Worm (Caenorhabditis elegans) whole organism, L3 larva: ENCODE data around the gene wrt-10.

Experiments
- R02D3.7 ChIP-seq: fragments of 150-350 bp; optimal IDR thresholded peaks from 2 replicates; lab custom pipeline; 2014; ENCODE audit warnings: missing biosample characterization, missing genetic modification characterization
- ZK546.5 ChIP-seq: sonication (generic microtip); optimal IDR thresholded peaks from 2 replicates; lab custom pipeline; 2017; ENCODE audit warnings: missing biosample characterization, missing genetic modification characterization
- aly-2 ChIP-seq: fragments of 150-350 bp; optimal IDR thresholded peaks from 2 replicates; lab custom pipeline; 2014; ENCODE audit warnings: missing biosample characterization, missing genetic modification characterization
- ama-1 ChIP-seq: fragments of 150-350 bp; optimal IDR thresholded peaks from 2 replicates; lab custom pipeline; 2018
- ceh-16 ChIP-seq: sonication (generic microtip); optimal IDR thresholded peaks from 2 replicates; lab custom pipeline; 2017; ENCODE audit warnings: missing biosample characterization, missing genetic modification characterization
- ceh-28 ChIP-seq: fragments of 150-350 bp; optimal IDR thresholded peaks from 2 replicates; lab custom pipeline; 2014; ENCODE audit warnings: missing biosample characterization, missing genetic modification reagents, missing genetic modification characterization
- daf-12 ChIP-seq: fragments of 150-350 bp; optimal IDR thresholded peaks from 2 replicates; lab custom pipeline; 2014; ENCODE audit warnings: missing biosample characterization, missing genetic modification reagents, missing genetic modification characterization
- elt-1 ChIP-seq: fragments of 150-350 bp; optimal IDR thresholded peaks from 2 replicates; lab custom pipeline; 2014; ENCODE audit warnings: missing biosample characterization, missing genetic modification characterization
- elt-3 ChIP-seq, 3 experiments: fragments of 150-350 bp in 1 of 3; sonication (generic microtip) in 2 of 3; optimal IDR thresholded peaks; 2 replicates in 2 of 3; 4 replicates in 1 of 3; lab custom pipeline; 2014 to 2017; ENCODE audit warnings: missing biosample characterization in 3 of 3, missing genetic modification characterization in 3 of 3
- eor-1 ChIP-seq, 2 experiments: fragments of 150-350 bp; optimal IDR thresholded peaks; 2 replicates each; lab custom pipeline; 2014 to 2018; ENCODE audit warnings: missing biosample characterization in 2 of 2, missing genetic modification characterization in 2 of 2
- fkh-10 ChIP-seq: sonication (generic microtip); optimal IDR thresholded peaks from 2 replicates; lab custom pipeline; 2017; ENCODE audit warnings: missing biosample characterization, missing genetic modification reagents, missing genetic modification characterization
- fkh-2 ChIP-seq: fragments of 150-350 bp; optimal IDR thresholded peaks from 2 replicates; lab custom pipeline; 2014; ENCODE audit warnings: missing biosample characterization, missing genetic modification reagents, missing genetic modification characterization
- fos-1 ChIP-seq: fragments of 150-350 bp; optimal IDR thresholded peaks from 2 replicates; lab custom pipeline; 2014; ENCODE audit warnings: missing biosample characterization, missing genetic modification characterization
- jun-1 ChIP-seq: fragments of 150-350 bp; optimal IDR thresholded peaks from 2 replicates; lab custom pipeline; 2014; ENCODE audit warnings: missing biosample characterization, missing genetic modification reagents, missing genetic modification characterization
- lsy-12 ChIP-seq: sonication (generic microtip); optimal IDR thresholded peaks from 2 replicates; lab custom pipeline; 2016; ENCODE audit warnings: mild to moderate bottlenecking, missing genetic modification characterization, missing compliant biosample characterization
- mml-1 ChIP-seq: fragments of 150-350 bp; sonication (generic microtip); optimal IDR thresholded peaks from 3 replicates; lab custom pipeline; 2014; ENCODE audit warnings: missing biosample characterization, missing genetic modification characterization
- nhr-11 ChIP-seq: fragments of 150-350 bp; optimal IDR thresholded peaks from 2 replicates; lab custom pipeline; 2014; ENCODE audit warnings: missing biosample characterization, missing genetic modification characterization
- nhr-23 ChIP-seq: fragments of 150-350 bp; optimal IDR thresholded peaks from 2 replicates; lab custom pipeline; 2014; ENCODE audit warnings: missing biosample characterization, missing genetic modification reagents, missing genetic modification characterization
- nhr-237 ChIP-seq: fragments of 150-350 bp; optimal IDR thresholded peaks from 2 replicates; lab custom pipeline; 2014; ENCODE audit warnings: missing biosample characterization, missing genetic modification characterization
- nhr-25 ChIP-seq: sonication (generic microtip); optimal IDR thresholded peaks from 2 replicates; lab custom pipeline; 2017; ENCODE audit warnings: missing biosample characterization, missing genetic modification characterization
- nhr-43 ChIP-seq: sonication (generic microtip); optimal IDR thresholded peaks from 2 replicates; lab custom pipeline; 2016; ENCODE audit warnings: mild to moderate bottlenecking, missing genetic modification characterization, missing compliant biosample characterization; ENCODE audit not compliant: poor library complexity, severe bottlenecking
- nhr-76 ChIP-seq: fragments of 150-350 bp; sonication (generic microtip); optimal IDR thresholded peaks from 5 replicates; lab custom pipeline; 2014; ENCODE audit warnings: missing biosample characterization, missing genetic modification characterization
- pha-4 ChIP-seq: fragments of 150-350 bp; optimal IDR thresholded peaks from 2 replicates; lab custom pipeline; 2014; ENCODE audit warnings: missing biosample characterization, missing genetic modification reagents, missing genetic modification characterization
- pqm-1 ChIP-seq: fragments of 150-350 bp; optimal IDR thresholded peaks from 2 replicates; lab custom pipeline; 2017; ENCODE audit warnings: missing biosample characterization, missing genetic modification characterization, inconsistent platforms
- sea-2 ChIP-seq: fragments of 150-350 bp; sonication (generic microtip); optimal IDR thresholded peaks from 4 replicates; lab custom pipeline; 2014; ENCODE audit warnings: missing biosample characterization, missing genetic modification reagents, missing genetic modification characterization
- skn-1 ChIP-seq: fragments of 150-350 bp; optimal IDR thresholded peaks from 2 replicates; lab custom pipeline; 2014; ENCODE audit warnings: missing biosample characterization, missing genetic modification characterization
- unc-39 ChIP-seq: sonication (generic microtip); optimal IDR thresholded peaks from 4 replicates; lab custom pipeline; 2017; ENCODE audit warnings: missing biosample characterization, missing genetic modification characterization
- unc-62 ChIP-seq: fragments of 150-350 bp; sonication (generic microtip); optimal IDR thresholded peaks from 4 replicates; lab custom pipeline; 2014; ENCODE audit warnings: missing biosample characterization, missing genetic modification reagents, missing genetic modification characterization
- zag-1 ChIP-seq: fragments of 150-350 bp; optimal IDR thresholded peaks from 2 replicates; lab custom pipeline; 2014; ENCODE audit warnings: missing biosample characterization, missing genetic modification characterization
- ztf-11 ChIP-seq: fragments of 150-350 bp; optimal IDR thresholded peaks from 2 replicates; lab custom pipeline; 2014; ENCODE audit warnings: missing biosample characterization, missing genetic modification characterization
- ztf-4 ChIP-seq: fragments of 150-350 bp; optimal IDR thresholded peaks from 2 replicates; lab custom pipeline; 2014; ENCODE audit warnings: missing biosample characterization, missing genetic modification characterization

Gene wrt-10

ce11 chrII:7562616-7563015 lies 28.3 kb upstream of the wrt-10 start:
- no peak for TF ChIP-seq ceh-28 (tag; lab: Kevin White, UChicago)
- TF ChIP-seq elt-1 (tag; lab: Kevin White, UChicago) = no peak
- no peak for TF ChIP-seq nhr-25 (tag; lab: Kevin White, UChicago)
- TF ChIP-seq ama-1 (lab: Kevin White, UChicago) = no peak
- no peak for TF ChIP-seq lsy-12 (tag; lab: Kevin White, UChicago)
- no peak for TF ChIP-seq R02D3.7 (tag; lab: Kevin White, UChicago)
- TF ChIP-seq unc-62 (GFP tag; lab: Kevin White, UChicago) = no peak
- no peak for TF ChIP-seq pqm-1 (tag; lab: Kevin White, UChicago)
- no peak for TF ChIP-seq ceh-16 (tag; lab: Kevin White, UChicago)
- TF ChIP-seq ztf-4 = no peak
- TF ChIP-seq nhr-237 (tag; lab: Kevin White, UChicago) = no peak
- TF ChIP-seq nhr-43 (tag; lab: Kevin White, UChicago) = no peak
- no peak for TF ChIP-seq nhr-11 (tag; lab: Kevin White, UChicago)
- no peak for TF ChIP-seq sea-2 (GFP tag; lab: Kevin White, UChicago)
- TF ChIP-seq nhr-76 = no peak
- TF ChIP-seq jun-1 (tag; lab: Kevin White, UChicago) = no peak
- no peak for TF ChIP-seq zag-1 (tag; lab: Kevin White, UChicago)
- TF ChIP-seq ztf-11 (tag; lab: Kevin White, UChicago) = no peak
- TF ChIP-seq nhr-23 (tag; lab: Kevin White, UChicago) = no peak
- TF ChIP-seq fkh-2 (tag; lab: Kevin White, UChicago) = no peak

DNA sequence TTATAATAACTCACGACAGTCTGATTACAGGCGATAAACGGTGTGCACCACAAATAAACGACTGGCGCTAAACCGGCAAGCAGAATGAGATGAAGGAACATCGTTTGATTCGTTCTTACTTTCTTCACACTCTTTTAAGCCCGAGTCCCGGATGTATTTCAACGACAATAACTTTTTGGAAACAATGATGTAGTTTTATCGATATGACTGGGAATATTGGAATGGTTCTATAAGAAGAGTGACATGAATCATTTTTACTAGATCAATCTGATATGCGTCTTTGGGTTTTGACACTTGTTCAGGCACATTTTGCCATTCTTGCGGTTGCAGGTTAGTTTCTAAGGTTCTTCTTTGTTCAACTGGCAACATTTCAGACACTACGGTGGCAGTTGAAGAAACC lies 27.1 kb upstream of the wrt-10 start, which contains the start of the genes ZK1290.11 and ZK1290.1:
Gene ZK1290.11 (minus strand): TSS at position 101 of the 400 bp plus-strand sequence.
Gene ZK1290.1 (plus strand): TSS at position 271 of the 400 bp plus-strand sequence.
- TF ChIP-seq ceh-16 (tag; lab: Kevin White, UChicago) (no peak), sea-2 (GFP tag; lab: Kevin White, UChicago) (no peak), nhr-11 (tag; lab: Kevin White, UChicago) (no peak), fos-1 (tag; lab: Kevin White, UChicago) (no peak), nhr-43 (tag; lab: Kevin White, UChicago) (no peak), elt-3 (tag; optimal IDR thresholded peaks at IDR 0.05; lab: Kevin White, UChicago) (no peak), eor-1 (tag; optimal IDR thresholded peaks at IDR 0.05; lab: Kevin White, UChicago) (no peak), fkh-10 (GFP tag; lab: Kevin White, UChicago) (no peak), R02D3.7 (tag; lab: Kevin White, UChicago) (no peak), skn-1 (no peak), daf-12 (no peak), pqm-1 (tag; lab: Kevin White, UChicago) (no peak), ztf-11 (tag; lab: Kevin White, UChicago) (no peak)

ce11 chrII:7560844-7561243 lies 26.5 kb upstream of the wrt-10 start:
- TF ChIP-seq ZK546.5 (tag; lab: Kevin White, UChicago) (no peak), nhr-76 (no peak), nhr-11 (tag; lab: Kevin White, UChicago) (no peak), mml-1 (no peak), elt-3 (tag; optimal IDR thresholded peaks at IDR 0.05; lab: Kevin White, UChicago) (no peak), R02D3.7 (tag; lab: Kevin White, UChicago) (no peak), skn-1 (no peak), ceh-16 (tag; lab: Kevin White, UChicago) (no peak), jun-1 (tag; lab: Kevin White, UChicago) (no peak)

DNA sequence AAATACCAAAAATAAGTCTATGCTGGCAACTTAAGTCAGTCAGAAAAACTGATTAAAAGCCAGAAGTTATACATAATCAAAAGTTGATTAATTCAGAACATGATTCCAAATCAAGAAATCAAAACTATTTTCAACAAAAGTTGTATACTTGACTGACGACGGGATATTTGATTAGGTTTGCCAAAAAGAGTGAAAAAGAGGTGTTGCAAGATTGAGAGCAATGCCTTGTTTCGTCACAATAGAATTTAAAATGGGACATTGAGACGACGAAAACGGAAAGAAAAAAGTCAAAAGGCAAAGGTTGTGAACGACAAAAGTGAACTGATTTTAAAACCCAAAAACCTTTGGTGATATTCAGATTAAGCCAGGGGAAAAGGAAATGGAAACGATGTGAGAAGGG lies 24.5 kb upstream of the wrt-10 start:
- peak; percentile 72 for TF ChIP-seq fkh-10 (GFP tag; lab: Kevin White, UChicago)
- TF ChIP-seq fkh-2 (tag; lab: Kevin White, UChicago) = no peak

- TF ChIP-seq unc-39 (tag; lab: Kevin White, UChicago) (no peak), unc-62 (GFP tag; lab: Kevin White, UChicago) (peak; percentile 10), pqm-1 (tag; lab: Kevin White, UChicago) (peak; percentile 26), pha-4 (peak; percentile 54), aly-2 (tag; lab: Kevin White, UChicago) (no peak), nhr-237 (tag; lab: Kevin White, UChicago) (no peak), nhr-25 (tag; lab: Kevin White, UChicago) (peak; percentile 51), jun-1 (tag; lab: Kevin White, UChicago) (peak; percentile 13)
Measured at ce11 chrII:7557981-7558380, 23.6 kb upstream of the wrt-10 start.
